Fruit fly (Drosophila melanogaster) whole organism, wandering third instar larva: ENCODE data around the gene CG33928.

Experiments used
- Abd-B ChIP-seq: fragments of >200 bp; optimal IDR thresholded peaks from 2 replicates; lab custom pipeline; 2017; ENCODE audit warnings: missing biosample characterization, missing genetic modification characterization
- CG32264 ChIP-seq: fragments of 200-800 bp; sonication (Bioruptor generic); optimal IDR thresholded peaks from 2 replicates; lab custom pipeline; 2016; ENCODE audit warnings: missing biosample characterization, missing genetic modification characterization
- CG9705 ChIP-seq: fragments of 200-800 bp; sonication (Bioruptor generic); optimal IDR thresholded peaks from 2 replicates; lab custom pipeline; 2018; ENCODE audit warnings: missing biosample characterization, mild to moderate bottlenecking, missing genetic modification characterization
- CrebA ChIP-seq: fragments of 200-800 bp; sonication (Bioruptor generic); optimal IDR thresholded peaks from 2 replicates; lab custom pipeline; 2016; ENCODE audit warnings: missing biosample characterization, mild to moderate bottlenecking, missing genetic modification characterization, borderline replicate concordance
- Dfd ChIP-seq: fragments of >200 bp; optimal IDR thresholded peaks from 2 replicates; lab custom pipeline; 2017; ENCODE audit warnings: missing biosample characterization, missing genetic modification characterization
- Dif ChIP-seq: fragments of 200-275, 200-300 bp; sonication (Bioruptor generic); optimal IDR thresholded peaks from 2 replicates; lab custom pipeline; 2018; ENCODE audit warnings: missing biosample characterization, missing genetic modification characterization; ENCODE audit not compliant: partially characterized antibody
- GATAd ChIP-seq: sonication (Bioruptor generic); optimal IDR thresholded peaks from 2 replicates; lab custom pipeline; 2016; ENCODE audit warnings: missing biosample characterization, missing genetic modification characterization
- HLH106 ChIP-seq: fragments of 200-800 bp; optimal IDR thresholded peaks from 3 replicates; lab custom pipeline; 2019; ENCODE audit warnings: missing biosample characterization, mild to moderate bottlenecking, missing genetic modification characterization, moderate library complexity
- Hnf4 ChIP-seq: fragments of 200-800 bp; sonication (Bioruptor generic); optimal IDR thresholded peaks from 2 replicates; lab custom pipeline; 2016; ENCODE audit warnings: missing biosample characterization, mild to moderate bottlenecking, missing genetic modification characterization
- Hr78 ChIP-seq: fragments of >200 bp; optimal IDR thresholded peaks from 2 replicates; lab custom pipeline; 2017; ENCODE audit warnings: missing biosample characterization, missing genetic modification characterization
- Hr83 ChIP-seq: fragments of 200-300 bp; sonication (Bioruptor generic); optimal IDR thresholded peaks from 2 replicates; lab custom pipeline; 2016; ENCODE audit warnings: missing biosample characterization, mild to moderate bottlenecking, missing genetic modification characterization, moderate library complexity; ENCODE audit not compliant: poor library complexity, severe bottlenecking
- Jra ChIP-seq: sonication (Bioruptor generic); optimal IDR thresholded peaks from 2 replicates; lab custom pipeline; 2016; ENCODE audit warnings: missing biosample characterization, missing genetic modification characterization
- Mio ChIP-seq: sonication (Bioruptor generic); optimal IDR thresholded peaks from 2 replicates; lab custom pipeline; 2016; ENCODE audit warnings: missing biosample characterization, missing genetic modification characterization
- Myc ChIP-seq: fragments of >200 bp; optimal IDR thresholded peaks from 2 replicates; lab custom pipeline; 2017
- N ChIP-seq: fragments of >200 bp; optimal IDR thresholded peaks from 2 replicates; lab custom pipeline; 2018; ENCODE audit warnings: missing biosample characterization, missing external identifiers, missing genetic modification characterization
- OdsH ChIP-seq: fragments of 200-800 bp; sonication (Bioruptor generic); optimal IDR thresholded peaks from 2 replicates; lab custom pipeline; 2016; ENCODE audit warnings: missing biosample characterization, mild to moderate bottlenecking, missing genetic modification characterization
- Rel ChIP-seq, 2 experiments: fragments of 200-800 bp; sonication (Bioruptor generic) in 1 of 2; optimal IDR thresholded peaks; 2 replicates in 1 of 2; 3 replicates in 1 of 2; lab custom pipeline; 2016 to 2019; ENCODE audit warnings: mild to moderate bottlenecking in 2 of 2, missing biosample characterization in 2 of 2, missing genetic modification characterization in 2 of 2, moderate library complexity in 1 of 2
- Sp1 ChIP-seq: fragments of 200-800 bp; sonication (Bioruptor generic); optimal IDR thresholded peaks from 3 replicates; lab custom pipeline; 2019; ENCODE audit warnings: missing biosample characterization, mild to moderate bottlenecking, missing genetic modification characterization, moderate library complexity
- Vsx2 ChIP-seq: fragments of 200-300, 225-300 bp; sonication (Bioruptor generic); optimal IDR thresholded peaks from 2 replicates; lab custom pipeline; 2018; ENCODE audit warnings: missing biosample characterization, missing genetic modification characterization; ENCODE audit not compliant: partially characterized antibody
- br ChIP-seq: fragments of 200-800 bp; sonication (Bioruptor generic); optimal IDR thresholded peaks from 2 replicates; lab custom pipeline; 2016; ENCODE audit warnings: missing biosample characterization, missing genetic modification characterization
- brk ChIP-seq: fragments of 200-800 bp; sonication (Bioruptor generic); optimal IDR thresholded peaks from 2 replicates; lab custom pipeline; 2016; ENCODE audit warnings: missing biosample characterization, mild to moderate bottlenecking, missing genetic modification characterization
- dl ChIP-seq, 2 experiments: fragments of 175-275, 200-275 bp in 1 of 2; fragments of 200-275 bp in 1 of 2; sonication (Bioruptor generic); optimal IDR thresholded peaks; lab custom pipeline; 2018; ENCODE audit warnings: mild to moderate bottlenecking in 2 of 2, missing biosample characterization in 2 of 2, missing genetic modification characterization in 2 of 2, moderate library complexity in 2 of 2; ENCODE audit not compliant: partially characterized antibody in 2 of 2, insufficient read depth in 1 of 2
- dmrt93B ChIP-seq: fragments of 200-800 bp; sonication (Bioruptor generic); optimal IDR thresholded peaks from 2 replicates; lab custom pipeline; 2018; ENCODE audit warnings: missing biosample characterization, mild to moderate bottlenecking, missing genetic modification characterization
- dsf ChIP-seq: sonication (Bioruptor generic); optimal IDR thresholded peaks from 2 replicates; lab custom pipeline; 2016; ENCODE audit warnings: missing biosample characterization, missing genetic modification characterization, borderline replicate concordance
- ey ChIP-seq: fragments of 200-800 bp; sonication (Bioruptor generic); optimal IDR thresholded peaks from 2 replicates; lab custom pipeline; 2016; ENCODE audit warnings: missing biosample characterization, missing genetic modification characterization
- foxo ChIP-seq, 2 experiments: fragments of 200-800 bp; sonication (Bioruptor generic); optimal IDR thresholded peaks; 2 replicates in 1 of 2; 3 replicates in 1 of 2; lab custom pipeline; 2016 to 2017; ENCODE audit warnings: missing biosample characterization in 2 of 2, missing genetic modification characterization in 2 of 2
- fru ChIP-seq: fragments of 200-800 bp; sonication (Bioruptor generic); optimal IDR thresholded peaks from 3 replicates; lab custom pipeline; 2016; ENCODE audit warnings: missing biosample characterization, mild to moderate bottlenecking, missing genetic modification characterization
- h ChIP-seq: fragments of 200-800 bp; sonication (Bioruptor generic); optimal IDR thresholded peaks from 3 replicates; lab custom pipeline; 2016; ENCODE audit warnings: missing biosample characterization, mild to moderate bottlenecking, missing genetic modification characterization
- jim ChIP-seq: fragments of 175-275, 200-325 bp; sonication (Bioruptor generic); optimal IDR thresholded peaks from 2 replicates; lab custom pipeline; 2016; ENCODE audit warnings: missing biosample characterization, mild to moderate bottlenecking, missing genetic modification characterization
- lola ChIP-seq: fragments of >200 bp; optimal IDR thresholded peaks from 2 replicates; lab custom pipeline; 2017; ENCODE audit warnings: missing biosample characterization, missing genetic modification characterization
- pan ChIP-seq: fragments of >200 bp; optimal IDR thresholded peaks from 2 replicates; lab custom pipeline; 2017
- psq ChIP-seq: fragments of 200-800 bp; sonication (Bioruptor generic); optimal IDR thresholded peaks from 3 replicates; lab custom pipeline; 2017; ENCODE audit warnings: missing biosample characterization, mild to moderate bottlenecking, missing genetic modification characterization, moderate library complexity
- rgr ChIP-seq: fragments of 200-800 bp; sonication (Bioruptor generic); optimal IDR thresholded peaks from 3 replicates; lab custom pipeline; 2016; ENCODE audit warnings: missing biosample characterization, mild to moderate bottlenecking, missing genetic modification characterization
- sage ChIP-seq: fragments of 200-800 bp; sonication (Bioruptor generic); optimal IDR thresholded peaks from 2 replicates; lab custom pipeline; 2016; ENCODE audit warnings: missing biosample characterization, mild to moderate bottlenecking, missing genetic modification characterization
- sv ChIP-seq: fragments of 200-800 bp; sonication (Bioruptor generic); optimal IDR thresholded peaks from 3 replicates; lab custom pipeline; 2016; ENCODE audit warnings: missing biosample characterization, missing genetic modification characterization
- tai ChIP-seq: sonication (Bioruptor generic); optimal IDR thresholded peaks from 2 replicates; lab custom pipeline; 2016; ENCODE audit warnings: missing biosample characterization, missing genetic modification characterization
- usp ChIP-seq: fragments of >200 bp; optimal IDR thresholded peaks from 2 replicates; lab custom pipeline; 2017; ENCODE audit warnings: missing biosample characterization, missing genetic modification characterization
- woc ChIP-seq: sonication (Bioruptor generic); optimal IDR thresholded peaks from 2 replicates; lab custom pipeline; 2016; ENCODE audit warnings: missing biosample characterization, mild to moderate bottlenecking, missing genetic modification characterization

Gene CG33928

dm6 chr2L:17431359-17431675 is 5.1 kb downstream of the CG33928 start (continued):
- TF ChIP-seq dmrt93B (GFP tag; lab: Kevin White, UChicago) (no peak), dl (GFP tag; optimal IDR thresholded peaks at IDR 0.05; lab: Kevin White, UChicago; ENCODE audit: insufficient read depth in 1 of 2, partially characterized antibody in 2 of 2) (no peak), Sp1 (GFP tag; lab: Kevin White, UChicago) (no peak)

DNA sequence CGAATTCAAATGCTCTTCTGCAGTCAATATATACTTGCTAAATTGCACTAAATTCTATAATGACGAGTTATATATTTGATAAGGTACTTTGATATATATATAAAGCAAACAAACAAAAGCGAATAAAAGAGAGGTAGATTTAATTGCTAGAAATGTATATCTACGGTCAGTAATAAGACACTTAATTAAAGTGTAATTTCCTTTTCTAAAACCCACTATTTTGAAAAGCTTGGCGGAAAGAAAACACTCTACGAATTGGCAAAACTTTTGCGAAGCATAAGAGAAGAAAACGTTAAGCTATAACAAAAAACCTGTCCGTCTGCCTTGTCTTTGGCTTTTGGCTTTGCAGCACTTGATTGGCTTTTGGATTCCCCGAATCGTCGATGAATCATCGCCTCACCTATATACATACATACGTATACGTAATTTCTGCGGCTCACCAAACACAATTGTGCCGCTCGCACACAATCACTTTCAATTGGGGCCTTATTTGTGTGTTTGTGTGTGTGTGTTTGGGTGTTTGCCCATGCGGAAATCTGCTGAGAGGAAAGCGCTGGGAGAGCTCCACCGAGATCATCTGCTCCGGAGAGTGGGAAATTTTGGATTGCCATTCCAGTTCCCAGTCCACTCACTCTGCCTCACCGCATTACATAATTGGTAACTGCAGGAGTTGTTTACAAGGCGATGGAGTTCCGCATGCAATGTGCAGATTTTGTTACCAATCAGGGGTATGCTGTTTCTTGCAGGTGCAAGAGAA is 5.6 kb downstream of the CG33928 start:
- no peak for TF ChIP-seq Hr83 (GFP tag; lab: Kevin White, UChicago)
- TF ChIP-seq Rel (GFP tag; optimal IDR thresholded peaks at IDR 0.05; lab: Kevin White, UChicago) = no peak
- peak; percentile 93 for TF ChIP-seq Rel (tag; optimal IDR thresholded peaks at IDR 0.05; lab: Kevin White, UChicago)
- TF ChIP-seq CrebA (GFP tag; lab: Kevin White, UChicago) = no peak
- peak; percentile 50 to 71 for TF ChIP-seq dl (GFP tag; optimal IDR thresholded peaks at IDR 0.05; lab: Kevin White, UChicago; ENCODE audit: insufficient read depth in 1 of 2, partially characterized antibody in 2 of 2)
- TF ChIP-seq Jra (GFP tag; lab: Kevin White, UChicago) = peak; percentile 1
- peak; percentile 69 for TF ChIP-seq Dif (GFP tag; lab: Kevin White, UChicago)

DNA sequence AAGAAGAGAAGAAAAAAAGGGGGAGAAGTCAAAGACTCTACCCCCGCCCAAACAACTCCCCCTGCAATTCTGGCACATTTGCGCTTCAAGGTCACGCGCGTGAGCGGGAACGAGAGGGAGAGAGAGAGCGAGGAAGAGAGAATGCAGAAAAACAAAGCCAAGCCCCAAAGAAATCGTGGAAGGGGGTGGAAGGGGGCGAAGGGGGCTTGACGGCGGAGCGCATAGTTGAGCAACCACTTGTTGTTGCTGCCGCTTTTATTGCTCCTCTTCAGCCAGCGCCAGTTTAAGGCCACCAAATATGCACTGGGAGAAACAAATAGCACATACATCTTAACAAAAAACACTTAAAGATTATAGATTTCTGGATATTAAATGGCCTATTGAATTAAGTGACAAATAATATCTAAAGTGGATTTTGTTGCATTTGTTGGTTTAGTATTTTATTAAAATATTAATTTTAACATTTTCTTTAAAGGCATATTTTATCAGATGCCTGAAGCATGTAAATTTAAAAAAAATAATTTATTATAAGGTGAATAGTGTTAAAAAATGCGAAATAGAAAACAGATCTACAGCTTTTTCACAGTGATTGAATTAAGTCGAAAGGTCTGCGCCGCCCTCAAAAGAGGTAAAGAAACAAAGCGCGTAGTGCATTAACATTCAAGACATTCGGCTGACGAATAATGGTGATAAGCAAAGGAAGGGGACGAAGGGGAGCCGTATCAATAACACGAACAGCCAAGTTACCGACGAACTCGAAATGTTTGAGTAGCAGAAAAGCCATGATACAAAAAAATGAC is 6.4 kb downstream of the CG33928 start:
- no peak for TF ChIP-seq lola (GFP tag; lab: Kevin White, UChicago)
- TF ChIP-seq CG9705 (GFP tag; lab: Kevin White, UChicago) = peak; percentile 75
- no peak for TF ChIP-seq Hr78 (GFP tag; lab: Kevin White, UChicago)
- no peak for TF ChIP-seq CG32264
- TF ChIP-seq Myc = no peak
- no peak for TF ChIP-seq usp
- peak; percentile 98 for TF ChIP-seq Sp1 (GFP tag; lab: Kevin White, UChicago)
- peak in 1 of 2 experiments; percentile 96 for TF ChIP-seq foxo (GFP tag; optimal IDR thresholded peaks at IDR 0.05; lab: Kevin White, UChicago)
- no peak for TF ChIP-seq Abd-B
- peak; percentile 91 for TF ChIP-seq rgr (GFP tag; lab: Kevin White, UChicago)
- TF ChIP-seq dsf (GFP tag; lab: Kevin White, UChicago) = peak; percentile 65
- TF ChIP-seq OdsH (GFP tag; lab: Kevin White, UChicago) = peak; percentile 86
- TF ChIP-seq sage (GFP tag; lab: Kevin White, UChicago) = peak; percentile 12
- TF ChIP-seq dl (GFP tag; optimal IDR thresholded peaks at IDR 0.05; lab: Kevin White, UChicago; ENCODE audit: insufficient read depth in 1 of 2, partially characterized antibody in 2 of 2) = peak; percentile 80 to 93
- TF ChIP-seq HLH106 (tag; lab: Kevin White, UChicago) = peak; percentile 97
- peak; percentile 84 for TF ChIP-seq Jra (GFP tag; lab: Kevin White, UChicago)
- TF ChIP-seq Dfd (GFP tag; lab: Kevin White, UChicago) = no peak
- TF ChIP-seq CrebA (GFP tag; lab: Kevin White, UChicago) = no peak
- peak; percentile 98 for TF ChIP-seq Dif (GFP tag; lab: Kevin White, UChicago)
- TF ChIP-seq h (GFP tag; lab: Kevin White, UChicago) = peak; percentile 54
- TF ChIP-seq Vsx2 (GFP tag; lab: Kevin White, UChicago) = peak; percentile 12
- TF ChIP-seq Rel (GFP tag; optimal IDR thresholded peaks at IDR 0.05; lab: Kevin White, UChicago) = no peak
- peak; percentile 65 for TF ChIP-seq Rel (tag; optimal IDR thresholded peaks at IDR 0.05; lab: Kevin White, UChicago)
- TF ChIP-seq GATAd (GFP tag; lab: Kevin White, UChicago) = no peak
- peak; percentile 92 for TF ChIP-seq fru (GFP tag; lab: Kevin White, UChicago)
- TF ChIP-seq Hr83 (GFP tag; lab: Kevin White, UChicago) = peak; percentile 33
- TF ChIP-seq Hnf4 (GFP tag; lab: Kevin White, UChicago) = peak; percentile 83
- peak; percentile 48 for TF ChIP-seq woc
- TF ChIP-seq psq (GFP tag; lab: Kevin White, UChicago) = peak; percentile 97
- TF ChIP-seq dmrt93B (GFP tag; lab: Kevin White, UChicago) = peak; percentile 95
- no peak for TF ChIP-seq jim (GFP tag; lab: Kevin White, UChicago)
- TF ChIP-seq ey (GFP tag; lab: Kevin White, UChicago) = peak; percentile 81
- TF ChIP-seq sv (GFP tag; lab: Kevin White, UChicago) = peak; percentile 10
- TF ChIP-seq Mio = no peak
- peak; percentile 93 for TF ChIP-seq brk (GFP tag; lab: Kevin White, UChicago)
- peak; percentile 85 for TF ChIP-seq br (GFP tag; lab: Kevin White, UChicago)
- TF ChIP-seq N = no peak
- peak; percentile 56 for TF ChIP-seq tai (GFP tag; lab: Kevin White, UChicago)
- no peak for TF ChIP-seq pan
